Fruit fly (Drosophila melanogaster): ENCODE measurements around the gene CG8004.

CG8004 gene

DNA sequence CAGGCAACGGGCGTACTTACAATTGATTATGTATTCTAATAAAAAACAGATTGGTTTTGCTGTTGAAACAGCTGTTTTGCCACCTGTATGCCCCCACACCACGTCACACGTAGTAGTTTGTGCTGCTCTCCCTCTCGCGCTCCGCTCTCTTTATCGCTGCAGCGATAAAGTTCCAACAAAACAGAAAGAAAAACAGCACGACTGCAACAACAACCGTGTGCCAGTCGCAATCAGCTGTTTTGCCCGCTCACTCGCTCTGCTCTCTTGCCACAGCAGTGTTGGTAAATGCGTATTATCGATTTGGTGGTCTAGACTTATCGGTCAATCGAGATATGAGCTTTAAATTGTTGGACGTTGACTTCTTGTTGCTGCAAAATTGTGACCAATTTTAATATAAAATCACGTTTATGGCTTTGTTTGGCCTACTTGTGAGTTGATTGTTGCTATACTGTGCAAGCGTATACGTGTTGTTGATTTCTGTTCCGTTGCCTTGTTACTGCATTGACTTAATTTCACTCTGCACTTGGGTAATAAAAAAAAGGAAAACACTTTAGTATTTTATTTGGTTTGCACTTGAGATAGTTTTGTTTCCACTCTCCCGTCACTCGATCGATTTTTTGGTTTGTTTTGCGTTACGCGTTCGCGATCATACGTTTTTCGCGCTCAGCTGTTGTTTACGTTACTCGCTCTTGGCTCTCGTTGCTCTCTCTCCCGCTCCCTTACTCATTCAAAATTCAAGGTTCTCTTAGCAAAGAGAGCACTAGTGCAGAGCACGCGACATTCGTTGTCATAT is 31.2 kb downstream of the CG8004 start (continued):
- peak; percentile 83 for TF ChIP-seq Med (GFP tag)
- peak; percentile 28 for TF ChIP-seq nmo (GFP tag; optimal IDR thresholded peaks at IDR 0.05)
- no peak for TF ChIP-seq CG7928 (GFP tag; optimal IDR thresholded peaks at IDR 0.05)
- peak; percentile 66 for TF ChIP-seq stwl (tag; optimal IDR thresholded peaks at IDR 0.05)
- TF ChIP-seq CG14965 (GFP tag; optimal IDR thresholded peaks at IDR 0.05; ENCODE audit: borderline replicate concordance), result no peak
- no peak for TF ChIP-seq CG15696 (tag; optimal IDR thresholded peaks at IDR 0.05)
- TF ChIP-seq CG1602 (GFP tag; optimal IDR thresholded peaks at IDR 0.05), result no peak
- TF ChIP-seq BEAF-32 (GFP tag; optimal IDR thresholded peaks at IDR 0.05), result peak; percentile 48
- no peak for TF ChIP-seq CG31224 (GFP tag; IDR thresholded peaks at IDR 0.05)
- TF ChIP-seq CG5245 (GFP tag; optimal IDR thresholded peaks at IDR 0.05), result no peak
- TF ChIP-seq h (optimal IDR thresholded peaks at IDR 0.05), result no peak
- peak; percentile 94 for TF ChIP-seq CG12155 (GFP tag; optimal IDR thresholded peaks at IDR 0.05)
- no peak for TF ChIP-seq odd (GFP tag; optimal IDR thresholded peaks at IDR 0.05)
- TF ChIP-seq CG11504 (tag; optimal IDR thresholded peaks at IDR 0.05), result no peak
- TF ChIP-seq CG13287 (GFP tag; IDR thresholded peaks at IDR 0.05; ENCODE audit: partially characterized antibody), result peak; percentile 33; the same call in 1 of the 2 replicates
- TF ChIP-seq Usf (GFP tag; optimal IDR thresholded peaks at IDR 0.05), result no peak
- peak; percentile 24 for TF ChIP-seq grau (tag; optimal IDR thresholded peaks at IDR 0.05)
- TF ChIP-seq HLHmδ (GFP tag; optimal IDR thresholded peaks at IDR 0.05), result peak; percentile 51
- TF ChIP-seq Dref (GFP tag; IDR thresholded peaks at IDR 0.05), result peak; percentile 59
- peak; percentile 57 for TF ChIP-seq Myb (GFP tag; optimal IDR thresholded peaks at IDR 0.05)
- no peak for TF ChIP-seq B-H1 (GFP tag; IDR thresholded peaks at IDR 0.05)
- no peak for TF ChIP-seq bigmax (GFP tag; optimal IDR thresholded peaks at IDR 0.05)
- TF ChIP-seq Sin3A (optimal IDR thresholded peaks at IDR 0.05), result peak; percentile 27
- peak; percentile 94 for TF ChIP-seq CG18011 (GFP tag; optimal IDR thresholded peaks at IDR 0.05)
- peak; percentile 22 for TF ChIP-seq cwo (GFP tag; optimal IDR thresholded peaks at IDR 0.05)
- 0 out of 2 replicates have a peak, but pooled peaks have one; percentile 12 for TF ChIP-seq vvl (GFP tag; IDR thresholded peaks at IDR 0.05)
- TF ChIP-seq CG31441 (GFP tag; IDR thresholded peaks at IDR 0.05), result 0 out of 2 replicates have a peak, but pooled peaks have one; percentile 34
- TF ChIP-seq usp (GFP tag; optimal IDR thresholded peaks at IDR 0.05), result no peak
- TF ChIP-seq chif (GFP tag; optimal IDR thresholded peaks at IDR 0.05), result peak in 1 of 2 experiments; percentile 6
- peak; percentile 3 for TF ChIP-seq CG30403 (GFP tag; optimal IDR thresholded peaks at IDR 0.05)
- TF ChIP-seq CG4328 (GFP tag; optimal IDR thresholded peaks at IDR 0.05), result peak; percentile 11
- TF ChIP-seq crc (GFP tag; optimal IDR thresholded peaks at IDR 0.05), result no peak
- peak; percentile 57 for TF ChIP-seq CG18599 (GFP tag; optimal IDR thresholded peaks at IDR 0.05)
- peak; percentile 3 for TF ChIP-seq CG8089 (GFP tag; optimal IDR thresholded peaks at IDR 0.05)
- no peak for TF ChIP-seq kay (GFP tag; optimal IDR thresholded peaks at IDR 0.05)
- no peak for TF ChIP-seq Hr78 (GFP tag; optimal IDR thresholded peaks at IDR 0.05)
- TF ChIP-seq Bgb (GFP tag; IDR thresholded peaks at IDR 0.05; ENCODE audit: partially characterized antibody), result peak; percentile 44; the same call in 1 of the 2 replicates
- TF ChIP-seq CG11695 (GFP tag; IDR thresholded peaks at IDR 0.05), result peak; percentile 33; the same call in 1 of the 3 replicates
- TF ChIP-seq CG2202 (tag; optimal IDR thresholded peaks at IDR 0.05), result no peak
- no peak for TF ChIP-seq cato (GFP tag; optimal IDR thresholded peaks at IDR 0.05; ENCODE audit: borderline replicate concordance)
- no peak for TF ChIP-seq danr (GFP tag; IDR thresholded peaks at IDR 0.05)
- TF ChIP-seq Ets97D (GFP tag; optimal IDR thresholded peaks at IDR 0.05), result peak; percentile 16
- 0 out of 3 replicates have a peak, but pooled peaks have one; percentile 13 for TF ChIP-seq Dbx (GFP tag; IDR thresholded peaks at IDR 0.05)
- TF ChIP-seq br (optimal IDR thresholded peaks at IDR 0.05), result no peak
- peak; percentile 35 for TF ChIP-seq Hand (GFP tag; optimal IDR thresholded peaks at IDR 0.05)
- TF ChIP-seq sug (tag; optimal IDR thresholded peaks at IDR 0.05), result peak; percentile 37
- no peak for TF ChIP-seq cg (GFP tag; optimal IDR thresholded peaks at IDR 0.05)
- TF ChIP-seq gsb-n (tag; optimal IDR thresholded peaks at IDR 0.05), result no peak
- TF ChIP-seq cas (GFP tag; IDR thresholded peaks at IDR 0.05), result no peak
